Worm (Caenorhabditis elegans) whole organism, early embryonic: ENCODE measurements around the gene hse-5.

Experiments
- B0310.2 ChIP-seq: sonication (generic microtip); optimal IDR thresholded peaks from 2 replicates; lab custom pipeline; 2016; ENCODE audit warnings: mild to moderate bottlenecking, missing genetic modification characterization, missing compliant biosample characterization
- aly-1 ChIP-seq: sonication (generic microtip); optimal IDR thresholded peaks from 2 replicates; lab custom pipeline; 2016; ENCODE audit warnings: missing genetic modification characterization, missing compliant biosample characterization
- ama-1 ChIP-seq: fragments of 150-350 bp; optimal IDR thresholded peaks from 2 replicates; lab custom pipeline; 2014
- ceh-13 ChIP-seq: fragments of 200-800 bp; sonication (Bioruptor generic); optimal IDR thresholded peaks from 2 replicates; lab custom pipeline; 2018; ENCODE audit warnings: mild to moderate bottlenecking, missing genetic modification characterization, missing compliant biosample characterization
- ceh-36 ChIP-seq: sonication (generic microtip); optimal IDR thresholded peaks from 2 replicates; lab custom pipeline; 2016; ENCODE audit warnings: missing genetic modification characterization, inconsistent platforms, missing compliant biosample characterization
- ets-7 ChIP-seq: sonication (generic microtip); optimal IDR thresholded peaks from 2 replicates; lab custom pipeline; 2016; ENCODE audit warnings: missing genotype, missing genetic modification characterization, missing compliant biosample characterization
- hmg-4 ChIP-seq: fragments of 200-800 bp; sonication (Bioruptor generic); optimal IDR thresholded peaks from 2 replicates; lab custom pipeline; 2018; ENCODE audit warnings: mild to moderate bottlenecking, missing genetic modification characterization, missing compliant biosample characterization
- hnd-1 ChIP-seq: sonication (generic microtip); optimal IDR thresholded peaks from 2 replicates; lab custom pipeline; 2016; ENCODE audit warnings: missing genetic modification characterization, missing compliant biosample characterization
- scrt-1 ChIP-seq: fragments of 200-800 bp; sonication (Bioruptor generic); IDR thresholded peaks from 2 replicates; pipeline ENCODE4 v1.3.6; 2022; ENCODE audit warnings: missing genetic modification characterization, missing compliant biosample characterization
- tbx-11 ChIP-seq: fragments of 200-800 bp; sonication (Bioruptor generic); IDR thresholded peaks from 2 replicates; pipeline ENCODE4 v1.3.6; 2022; ENCODE audit warnings: missing genetic modification characterization, missing compliant biosample characterization
- tra-4 ChIP-seq: sonication (generic microtip); optimal IDR thresholded peaks from 2 replicates; lab custom pipeline; 2017; ENCODE audit warnings: missing genetic modification characterization, missing compliant biosample characterization

- TF ChIP-seq B0310.2 (tag; lab: Kevin White, UChicago) (no peak), ets-7 (tag; lab: Kevin White, UChicago) (no peak), ama-1 (no peak), hnd-1 (no peak), tra-4 (tag; lab: Kevin White, UChicago) (no peak), tbx-11 (no peak), hmg-4 (no peak), ceh-36 (tag; lab: Kevin White, UChicago) (no peak), aly-1 (no peak), ceh-13 (GFP tag; lab: Kevin White, UChicago) (no peak), scrt-1 (GFP tag; lab: Robert Waterston, UW) (no peak)
Measured at ce11 chrIII:4367649-4368048, 22.5 kb downstream of the hse-5 start, which contains the start of gene ckb-2.
